Worm (Caenorhabditis elegans) whole organism, mixed stage, embryonic: Measurements from ENCODE around the gene cdc-25.3.

ENCODE experiments used
- M03D4.4 ChIP-seq: sonication (generic microtip); optimal IDR thresholded peaks from 2 replicates; lab custom pipeline; 2017; ENCODE audit warnings: mild to moderate bottlenecking, missing genetic modification characterization, missing compliant biosample characterization
- bed-3 ChIP-seq: fragments of 200-800 bp; sonication (Bioruptor generic); optimal IDR thresholded peaks from 3 replicates; lab custom pipeline; 2018; ENCODE audit warnings: mild to moderate bottlenecking, missing genetic modification characterization, moderate library complexity, missing compliant biosample characterization
- blmp-1 ChIP-seq: fragments of 150-350 bp; optimal IDR thresholded peaks from 2 replicates; lab custom pipeline; 2014; ENCODE audit warnings: missing biosample characterization, missing genetic modification characterization
- ceh-39 ChIP-seq: fragments of 150-350 bp; optimal IDR thresholded peaks from 2 replicates; lab custom pipeline; 2014; ENCODE audit warnings: missing biosample characterization, missing genetic modification characterization
- ceh-83 ChIP-seq: fragments of 200-800 bp; sonication (Bioruptor generic); optimal IDR thresholded peaks from 2 replicates; lab custom pipeline; 2018; ENCODE audit warnings: mild to moderate bottlenecking, missing genetic modification characterization, missing compliant biosample characterization
- ces-1 ChIP-seq: fragments of 150-350 bp; optimal IDR thresholded peaks from 2 replicates; lab custom pipeline; 2014; ENCODE audit warnings: missing biosample characterization, missing genetic modification reagents, missing genetic modification characterization
- cnd-1 ChIP-seq: fragments of 200-800 bp; sonication (Bioruptor generic); optimal IDR thresholded peaks from 2 replicates; lab custom pipeline; 2018; ENCODE audit warnings: mild to moderate bottlenecking, missing genetic modification characterization, missing compliant biosample characterization
- drap-1 ChIP-seq: fragments of 200-800 bp; sonication (Bioruptor generic); optimal IDR thresholded peaks from 3 replicates; lab custom pipeline; 2018; ENCODE audit warnings: mild to moderate bottlenecking, missing genetic modification characterization, missing compliant biosample characterization
- elt-1 ChIP-seq: sonication (generic microtip); optimal IDR thresholded peaks from 2 replicates; lab custom pipeline; 2017; ENCODE audit warnings: missing genetic modification characterization, mild to moderate bottlenecking, missing compliant biosample characterization, antibody characterized with exemption, moderate library complexity, borderline replicate concordance; ENCODE audit not compliant: insufficient read depth
- flh-1 ChIP-seq: fragments of 200-800 bp; sonication (Bioruptor generic); optimal IDR thresholded peaks from 2 replicates; lab custom pipeline; 2018; ENCODE audit warnings: mild to moderate bottlenecking, missing genetic modification characterization, moderate library complexity, missing compliant biosample characterization
- ham-2 ChIP-seq: fragments of 200-800 bp; sonication (Bioruptor generic); optimal IDR thresholded peaks from 2 replicates; lab custom pipeline; 2018; ENCODE audit warnings: mild to moderate bottlenecking, missing genetic modification characterization, missing compliant biosample characterization
- hlh-1 ChIP-seq: fragments of 150-350 bp; optimal IDR thresholded peaks from 2 replicates; lab custom pipeline; 2014; ENCODE audit warnings: missing biosample characterization, missing genetic modification reagents, missing genetic modification characterization
- lin-32 ChIP-seq: fragments of 200-800 bp; sonication (Bioruptor generic); optimal IDR thresholded peaks from 2 replicates; lab custom pipeline; 2018; ENCODE audit warnings: mild to moderate bottlenecking, missing genetic modification characterization, missing compliant biosample characterization
- lsy-2 ChIP-seq: fragments of 150-350 bp; optimal IDR thresholded peaks from 2 replicates; lab custom pipeline; 2014; ENCODE audit warnings: missing biosample characterization, missing genetic modification characterization
- mab-5 ChIP-seq: fragments of 150-350 bp; optimal IDR thresholded peaks from 2 replicates; lab custom pipeline; 2014; ENCODE audit warnings: missing biosample characterization, missing genetic modification characterization
- mep-1 ChIP-seq: fragments of 150-350 bp; optimal IDR thresholded peaks from 2 replicates; lab custom pipeline; 2017; ENCODE audit warnings: missing biosample characterization, missing genetic modification reagents, missing genetic modification characterization, inconsistent platforms
- mls-2 ChIP-seq: sonication (generic microtip); optimal IDR thresholded peaks from 2 replicates; lab custom pipeline; 2016; ENCODE audit warnings: mild to moderate bottlenecking, missing genetic modification characterization, moderate library complexity, missing compliant biosample characterization
- nhr-12 ChIP-seq: fragments of 150-350 bp; optimal IDR thresholded peaks from 2 replicates; lab custom pipeline; 2014; ENCODE audit warnings: missing biosample characterization, missing genetic modification characterization
- nhr-2 ChIP-seq: fragments of 150-350 bp; optimal IDR thresholded peaks from 2 replicates; lab custom pipeline; 2014; ENCODE audit warnings: missing biosample characterization, missing genetic modification characterization
- nhr-237 ChIP-seq: fragments of 150-350 bp; optimal IDR thresholded peaks from 2 replicates; lab custom pipeline; 2014; ENCODE audit warnings: missing biosample characterization, missing genetic modification characterization
- nhr-28 ChIP-seq: fragments of 150-350 bp; optimal IDR thresholded peaks from 2 replicates; lab custom pipeline; 2014; ENCODE audit warnings: missing biosample characterization, missing genetic modification characterization
- pha-4 ChIP-seq: fragments of 150-350 bp; optimal IDR thresholded peaks from 2 replicates; lab custom pipeline; 2018; ENCODE audit warnings: missing biosample characterization, missing genetic modification reagents, missing genetic modification characterization
- snpc-4 ChIP-seq: fragments of 150-350 bp; optimal IDR thresholded peaks from 2 replicates; lab custom pipeline; 2014; ENCODE audit warnings: missing biosample characterization, missing genetic modification characterization
- sptf-1 ChIP-seq: sonication (generic microtip); optimal IDR thresholded peaks from 2 replicates; lab custom pipeline; 2017; ENCODE audit warnings: mild to moderate bottlenecking, missing genetic modification characterization, moderate library complexity, missing compliant biosample characterization
- tbx-8 ChIP-seq: fragments of 200-800 bp; sonication (Bioruptor generic); optimal IDR thresholded peaks from 2 replicates; lab custom pipeline; 2018; ENCODE audit warnings: mild to moderate bottlenecking, missing genetic modification characterization, moderate library complexity, missing compliant biosample characterization
- unc-120 ChIP-seq: sonication (generic microtip); optimal IDR thresholded peaks from 2 replicates; lab custom pipeline; 2017; ENCODE audit warnings: missing genetic modification characterization, missing compliant biosample characterization; ENCODE audit not compliant: poor library complexity, severe bottlenecking
- unc-39 ChIP-seq: fragments of 150-350 bp; optimal IDR thresholded peaks from 2 replicates; lab custom pipeline; 2014; ENCODE audit warnings: missing biosample characterization, missing genetic modification characterization
- unc-62 ChIP-seq: fragments of 150-350 bp; optimal IDR thresholded peaks from 2 replicates; lab custom pipeline; 2014; ENCODE audit warnings: missing biosample characterization, missing genetic modification reagents, missing genetic modification characterization
- zip-8 ChIP-seq: fragments of 150-350 bp; optimal IDR thresholded peaks from 2 replicates; lab custom pipeline; 2014; ENCODE audit warnings: missing biosample characterization, missing genetic modification characterization
- ztf-11 ChIP-seq: fragments of 150-350 bp; optimal IDR thresholded peaks from 2 replicates; lab custom pipeline; 2014; ENCODE audit warnings: missing biosample characterization, missing genetic modification characterization

cdc-25.3 gene

ce11 chrIII:8929723-8930122 is 12.0 kb upstream of the cdc-25.3 start, which contains the start of gene arrd-15:
TSS of gene arrd-15 (plus strand) at chrIII:8930023.
- no peak for TF ChIP-seq ham-2 (GFP tag; lab: Kevin White, UChicago)
- TF ChIP-seq, all 35 proteins: peak for 0

- TF ChIP-seq zip-8 (tag; lab: Kevin White, UChicago) (no peak), unc-39 (tag; lab: Kevin White, UChicago) (no peak), cnd-1 (tag; lab: Kevin White, UChicago) (no peak), M03D4.4 (tag; lab: Kevin White, UChicago) (no peak), bed-3 (GFP tag; lab: Kevin White, UChicago) (no peak), elt-1 (tag; lab: Kevin White, UChicago) (no peak), nhr-12 (no peak), mab-5 (peak; percentile 50), drap-1 (GFP tag; lab: Kevin White, UChicago) (no peak)
Observed at ce11 chrIII:8926512-8926911, 8.8 kb upstream of the cdc-25.3 start.

ce11 chrIII:8925539-8925938 is 7.8 kb upstream of the cdc-25.3 start:
- TF ChIP-seq nhr-28 (tag; lab: Kevin White, UChicago) (no peak), ztf-11 (tag; lab: Kevin White, UChicago) (no peak), lsy-2 (tag; lab: Kevin White, UChicago) (no peak), ces-1 (GFP tag; lab: Kevin White, UChicago) (no peak), unc-120 (tag; lab: Kevin White, UChicago) (no peak), zip-8 (tag; lab: Kevin White, UChicago) (no peak)

- TF ChIP-seq zip-8 (tag; lab: Kevin White, UChicago) (no peak), sptf-1 (tag; lab: Kevin White, UChicago) (no peak), pha-4 (no peak), nhr-2 (no peak), ces-1 (GFP tag; lab: Kevin White, UChicago) (no peak), blmp-1 (tag; lab: Kevin White, UChicago) (no peak), snpc-4 (tag; lab: Kevin White, UChicago) (no peak), mep-1 (tag; lab: Kevin White, UChicago) (no peak), bed-3 (GFP tag; lab: Kevin White, UChicago) (no peak), cnd-1 (tag; lab: Kevin White, UChicago) (no peak), flh-1 (GFP tag; lab: Kevin White, UChicago) (no peak), lsy-2 (tag; lab: Kevin White, UChicago) (no peak), tbx-8 (no peak)
Observed at ce11 chrIII:8923937-8924336, 6.2 kb upstream of the cdc-25.3 start, which contains the start of gene ZK637.12. TSS of gene ZK637.12 (plus strand) at chrIII:8924237.

ce11 chrIII:8923240-8923734 is 5.6 kb upstream of the cdc-25.3 start, which contains the start of gene glb-1:
TSS of gene glb-1 (minus strand) at chrIII:8923290.
- TF ChIP-seq M03D4.4 (tag; lab: Kevin White, UChicago) (no peak), ces-1 (GFP tag; lab: Kevin White, UChicago) (no peak), lin-32 (no peak), snpc-4 (tag; lab: Kevin White, UChicago) (no peak), pha-4 (no peak), ceh-39 (tag; lab: Kevin White, UChicago) (no peak), mep-1 (tag; lab: Kevin White, UChicago) (no peak), tbx-8 (no peak), ceh-83 (GFP tag; lab: Kevin White, UChicago) (no peak)
- TF ChIP-seq, all 35 proteins: peak for 0

ce11 chrIII:8922061-8922460 is 4.3 kb upstream of the cdc-25.3 start:
- TF ChIP-seq hlh-1 (peak; percentile 13), unc-62 (GFP tag; lab: Kevin White, UChicago) (peak; percentile 60), lin-32 (no peak), mls-2 (tag; lab: Kevin White, UChicago) (no peak), ztf-11 (tag; lab: Kevin White, UChicago) (no peak), bed-3 (GFP tag; lab: Kevin White, UChicago) (no peak), nhr-237 (tag; lab: Kevin White, UChicago) (peak; percentile 39), nhr-28 (tag; lab: Kevin White, UChicago) (no peak), lsy-2 (tag; lab: Kevin White, UChicago) (peak; percentile 4)
